Worm (Caenorhabditis elegans): ENCODE results near the gene F42A10.7.
"Not testable (repeated sequence)": the region's sequence is repeated elsewhere in the genome, so short reads cannot be mapped to it uniquely, and the experiment has no call there.

The F42A10.7 gene

DNA sequence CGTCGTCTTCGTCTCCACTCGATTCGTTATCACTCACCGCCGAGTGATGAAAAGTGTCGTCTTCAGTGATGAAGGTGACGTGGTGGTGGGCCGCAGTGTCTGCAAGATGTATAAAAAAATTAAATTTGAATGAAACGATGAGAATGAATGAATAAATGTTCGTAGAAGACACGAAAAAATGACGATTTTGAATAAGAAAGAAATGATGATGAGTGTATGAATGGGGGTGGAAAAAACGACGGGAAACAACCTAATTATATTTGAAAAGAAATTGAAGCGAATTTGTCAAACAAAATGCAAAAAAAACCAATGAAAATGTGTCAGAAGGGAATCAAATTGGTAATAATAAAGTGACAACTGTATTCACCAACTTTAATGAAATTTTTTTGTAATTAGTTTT lies 42.3 kb downstream of the F42A10.7 start, which contains the start of gene mvk-1:
mvk-1 (minus strand) TSS at position 101 of the 400 bp plus-strand sequence.
- TF ChIP-seq daf-16 (GFP tag; optimal IDR thresholded peaks at IDR 0.05) (no peak), daf-16 (tag; optimal IDR thresholded peaks at IDR 0.05) (no peak), lir-3 (tag; optimal IDR thresholded peaks at IDR 0.05) (no peak), hlh-30 (tag; optimal IDR thresholded peaks at IDR 0.05; ENCODE audit: insufficient read depth) (no peak), F49E8.2 (tag; optimal IDR thresholded peaks at IDR 0.05; ENCODE audit: borderline replicate concordance) (no peak), vab-7 (GFP tag; IDR thresholded peaks at IDR 0.05) (no peak), gei-8 (GFP tag; optimal IDR thresholded peaks at IDR 0.05) (no peak), T26A8.4 (GFP tag; IDR thresholded peaks at IDR 0.05) (no peak), nhr-28 (tag; optimal IDR thresholded peaks at IDR 0.05) (no peak), ceh-44 (GFP tag; IDR thresholded peaks at IDR 0.05) (no peak), ctbp-1 (GFP tag; IDR thresholded peaks at IDR 0.05) (no peak), mxl-3 (GFP tag; optimal IDR thresholded peaks at IDR 0.05) (no peak), hlh-11 (tag; optimal IDR thresholded peaks at IDR 0.05) (no peak), daf-8 (GFP tag; IDR thresholded peaks at IDR 0.05) (no peak)

- TF ChIP-seq nhr-76 (tag; optimal IDR thresholded peaks at IDR 0.05), result no peak
- peak; percentile 89 for TF ChIP-seq set-16 (GFP tag; IDR thresholded peaks at IDR 0.05)
- TF ChIP-seq tra-1 (GFP tag; IDR thresholded peaks at IDR 0.05), result no peak
- TF ChIP-seq F37D6.2 (tag; optimal IDR thresholded peaks at IDR 0.05), result peak; percentile 57
- TF ChIP-seq egl-43 (GFP tag; IDR thresholded peaks at IDR 0.05), result peak; percentile 29; the same call in 1 of the 2 replicates
- peak; percentile 69 for TF ChIP-seq mep-1 (tag; optimal IDR thresholded peaks at IDR 0.05)
- no peak for TF ChIP-seq lim-7 (GFP tag; IDR thresholded peaks at IDR 0.05)
- TF ChIP-seq unc-62 (GFP tag; optimal IDR thresholded peaks at IDR 0.05 in 1 of 2), result peak in 1 of 2 experiments; percentile 93
- TF ChIP-seq unc-62 (tag; optimal IDR thresholded peaks at IDR 0.05), result no peak
- TF ChIP-seq mdl-1 (tag; optimal IDR thresholded peaks at IDR 0.05), result peak in 1 of 2 experiments; percentile 18
- TF ChIP-seq dmd-8 (GFP tag; IDR thresholded peaks at IDR 0.05), result 0 out of 2 replicates have a peak, but pooled peaks have one; percentile 7
- peak; percentile 67; the same call in 1 of the 2 replicates for TF ChIP-seq ctbp-1 (GFP tag; IDR thresholded peaks at IDR 0.05)
- TF ChIP-seq aha-1 (tag), result peak; percentile 68
- TF ChIP-seq hlh-11 (tag; optimal IDR thresholded peaks at IDR 0.05), result peak; percentile 9
- TF ChIP-seq ces-1 (GFP tag; optimal IDR thresholded peaks at IDR 0.05), result peak; percentile 5
- TF ChIP-seq rbr-2 (tag; optimal IDR thresholded peaks at IDR 0.05), result peak; percentile 18
Measured at ce11 chrIII:6135211-6135610, 43.3 kb downstream of the F42A10.7 start.

DNA sequence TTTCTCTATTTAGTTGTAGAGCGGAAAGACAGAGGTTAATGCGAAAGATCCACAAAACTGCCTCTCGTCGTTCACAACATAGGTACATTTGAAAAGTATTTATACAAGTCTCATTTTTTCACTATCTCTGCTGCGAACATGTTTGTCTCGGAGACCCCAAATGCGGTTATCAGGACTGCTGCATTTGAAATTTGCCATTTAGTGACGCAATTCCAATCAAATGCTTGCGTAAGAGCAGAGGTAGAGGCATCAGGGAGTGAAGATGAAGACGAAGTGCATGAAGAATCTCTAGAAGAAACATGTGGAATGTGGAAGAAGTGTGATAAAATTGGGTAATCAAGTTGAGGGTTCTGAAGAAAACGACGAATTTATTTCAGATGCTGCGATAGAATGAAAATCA lies 44.4 kb downstream of the F42A10.7 start:
- TF ChIP-seq dmd-8 (GFP tag; IDR thresholded peaks at IDR 0.05) (no peak), unc-62 (GFP tag; optimal IDR thresholded peaks at IDR 0.05 in 1 of 2) (peak in 1 of 2 experiments; percentile 73), unc-62 (tag; optimal IDR thresholded peaks at IDR 0.05) (no peak), ceh-32 (tag; optimal IDR thresholded peaks at IDR 0.05; ENCODE audit: poor library complexity) (no peak), nhr-28 (tag; optimal IDR thresholded peaks at IDR 0.05) (peak; percentile 27), pqm-1 (tag; optimal IDR thresholded peaks at IDR 0.05) (peak; percentile 28), ceh-82 (tag; optimal IDR thresholded peaks at IDR 0.05) (no peak), nhr-25 (tag; optimal IDR thresholded peaks at IDR 0.05; ENCODE audit: borderline replicate concordance, insufficient read depth) (no peak)

DNA sequence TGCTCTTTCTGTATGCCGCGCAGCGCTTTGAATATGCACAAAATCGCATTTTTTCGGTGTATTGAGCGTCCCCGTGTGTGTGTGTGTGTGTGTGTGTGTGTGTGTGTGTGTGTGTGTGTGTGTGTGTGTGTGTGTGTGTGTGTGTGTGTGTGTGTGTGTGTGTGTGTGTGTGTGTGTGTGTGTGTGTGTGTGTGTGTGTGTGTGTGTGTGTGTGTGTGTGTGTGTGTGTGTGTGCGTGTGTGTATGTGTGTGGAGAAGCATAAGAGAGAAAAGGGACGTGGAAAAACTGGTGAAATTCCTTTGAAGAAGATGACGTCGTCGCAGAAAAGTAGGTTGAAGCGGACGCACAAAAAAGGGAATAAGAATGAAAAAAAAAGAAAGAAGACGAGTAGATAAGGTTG lies 45.1 kb downstream of the F42A10.7 start:
- TF ChIP-seq mxl-3 (GFP tag; optimal IDR thresholded peaks at IDR 0.05) (peak; percentile 70), hif-1 (tag; optimal IDR thresholded peaks at IDR 0.05) (peak in 1 of 2 experiments; percentile 87), ceh-20 (GFP tag; IDR thresholded peaks at IDR 0.05) (peak; percentile 75), set-16 (GFP tag; IDR thresholded peaks at IDR 0.05) (peak; percentile 51), T20F7.1 (GFP tag; optimal IDR thresholded peaks at IDR 0.05) (peak; percentile 67), F37D6.2 (tag; optimal IDR thresholded peaks at IDR 0.05) (peak; percentile 78), dmd-9 (GFP tag; IDR thresholded peaks at IDR 0.05) (peak; percentile 29; the same call in 1 of the 2 replicates), ctbp-1 (GFP tag; IDR thresholded peaks at IDR 0.05) (peak; percentile 86; the same call in 1 of the 2 replicates), spr-1 (tag; optimal IDR thresholded peaks at IDR 0.05) (peak; percentile 3), hlh-11 (tag; optimal IDR thresholded peaks at IDR 0.05) (peak; percentile 83), aha-1 (tag) (peak; percentile 96), nhr-102 (tag; optimal IDR thresholded peaks at IDR 0.05) (peak; percentile 17), lsy-2 (tag; optimal IDR thresholded peaks at IDR 0.05) (peak; percentile 2 to 4), nhr-42 (GFP tag; IDR thresholded peaks at IDR 0.05) (peak; percentile 26; the same call in 1 of the 2 replicates), gei-8 (GFP tag; optimal IDR thresholded peaks at IDR 0.05) (peak; percentile 54), unc-62 (GFP tag; optimal IDR thresholded peaks at IDR 0.05 in 1 of 2) (peak in 1 of 2 experiments; percentile 11), mep-1 (tag; optimal IDR thresholded peaks at IDR 0.05) (peak; percentile 74), hlh-30 (tag; optimal IDR thresholded peaks at IDR 0.05; ENCODE audit: insufficient read depth) (peak; percentile 46), lin-38 (GFP tag; IDR thresholded peaks at IDR 0.05) (peak; percentile 36; the same call in 1 of the 2 replicates), spr-3 (GFP tag; optimal IDR thresholded peaks at IDR 0.05) (peak; percentile 64), Y5F2A.4 (GFP tag; optimal IDR thresholded peaks at IDR 0.05) (peak; percentile 7)
- TF ChIP-seq unc-62 (tag; optimal IDR thresholded peaks at IDR 0.05), result not testable (repeated sequence)
